Fruit fly (Drosophila melanogaster): ENCODE data around the gene Cubn2.

Gene Cubn2

DNA sequence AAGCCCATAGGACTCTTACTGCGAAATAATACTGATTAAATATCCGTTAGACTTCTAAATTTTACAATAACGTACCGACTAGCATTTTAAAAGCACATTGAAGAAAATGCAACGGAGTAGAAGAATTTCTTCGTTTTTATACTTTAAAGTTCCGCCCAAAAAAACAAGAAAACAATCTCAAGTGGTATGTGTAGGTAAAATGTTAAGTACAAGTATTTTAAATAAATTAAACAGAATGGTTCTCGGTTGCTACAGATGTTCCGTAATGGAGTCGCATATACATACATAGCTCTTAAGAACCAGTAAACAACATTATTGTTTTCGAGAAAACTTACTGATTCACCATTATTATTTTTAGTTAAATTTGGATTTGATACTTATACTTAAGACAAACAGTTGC lies 42.5 kb downstream of the Cubn2 start, which contains the start of gene Muc68D:
Gene Muc68D, minus strand, starts transcription at position 101 of the 400 bp plus-strand sequence.
- TF ChIP-seq noc (tag; optimal IDR thresholded peaks at IDR 0.05): no peak

DNA sequence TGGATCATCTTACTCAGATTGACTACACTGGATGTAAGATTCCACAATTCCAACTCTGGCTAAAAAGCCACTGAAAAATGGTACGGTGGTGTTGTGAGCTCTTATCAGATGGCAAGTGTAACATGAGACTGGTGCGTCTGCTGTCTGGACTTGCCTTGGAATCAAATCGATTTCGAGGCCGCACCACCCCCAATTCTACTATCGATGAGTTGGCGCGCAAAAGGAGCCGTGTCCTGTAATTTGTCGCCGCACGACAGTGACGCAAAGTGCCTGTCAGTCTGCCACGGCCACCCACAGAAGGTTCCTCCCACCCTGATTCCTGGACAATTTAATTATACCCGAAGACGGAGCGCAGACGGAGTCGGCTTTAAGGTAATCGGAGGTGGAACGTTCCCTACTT lies 48.0 kb downstream of the Cubn2 start:
- no peak for TF ChIP-seq noc (tag; optimal IDR thresholded peaks at IDR 0.05)

DNA sequence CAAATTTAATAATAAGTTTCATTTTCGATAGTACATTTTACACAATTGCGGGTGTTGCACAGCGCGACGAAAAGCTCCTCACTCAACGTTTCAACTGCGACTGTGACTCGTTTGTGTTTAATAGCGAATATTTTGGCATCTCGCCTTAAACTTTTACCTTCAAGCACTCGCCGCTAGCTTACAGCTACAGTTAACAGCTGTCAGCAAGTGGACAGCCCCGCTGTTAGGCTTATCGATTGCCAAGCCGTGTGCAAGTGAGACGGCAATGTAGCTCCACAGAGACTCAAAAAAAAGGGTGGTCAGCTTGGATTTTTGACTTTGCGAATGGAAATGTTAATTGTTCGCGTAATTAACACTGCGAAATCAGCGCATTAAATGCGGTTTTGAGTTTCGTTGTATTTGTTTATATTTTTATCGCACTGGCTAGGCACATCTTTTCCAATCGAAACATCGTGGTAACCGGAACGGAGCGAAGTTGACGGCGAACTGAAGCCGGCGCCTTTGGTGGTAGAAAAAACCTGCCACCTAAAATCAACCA lies 48.8 kb downstream of the Cubn2 start, which contains the start of gene loaf:
Gene loaf, minus strand, starts transcription at position 488 of the 538 bp plus-strand sequence.
- no peak for TF ChIP-seq noc (tag; optimal IDR thresholded peaks at IDR 0.05)

DNA sequence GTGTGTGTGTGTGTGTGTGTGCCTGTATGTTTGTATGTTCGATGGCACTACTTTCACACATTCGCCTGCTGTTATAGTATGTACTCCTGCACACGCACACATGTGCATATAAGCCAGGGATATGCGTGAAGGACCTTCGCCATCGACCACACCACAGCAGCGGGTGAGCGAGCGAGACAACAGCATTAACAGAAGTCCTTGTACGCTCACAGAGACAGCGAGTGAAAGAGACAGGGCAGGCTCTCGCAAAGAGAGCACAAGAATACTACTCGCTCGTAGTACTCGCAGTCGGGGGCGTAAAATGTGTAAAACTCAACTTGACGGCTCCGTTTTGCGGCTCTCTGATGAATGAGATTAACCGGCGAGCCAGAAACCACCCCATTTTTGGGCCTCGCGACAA lies 49.6 kb downstream of the Cubn2 start:
- no peak for TF ChIP-seq noc (tag; optimal IDR thresholded peaks at IDR 0.05)

Measured in whole organism, larva.